Worm (Caenorhabditis elegans) whole organism, L3 larva: Measurements from ENCODE around the gene aat-8.

Experiments
- ZK546.5 ChIP-seq: sonication (generic microtip); optimal IDR thresholded peaks from 2 replicates; lab custom pipeline; 2017; ENCODE audit warnings: missing biosample characterization, missing genetic modification characterization
- jun-1 ChIP-seq: fragments of 150-350 bp; optimal IDR thresholded peaks from 2 replicates; lab custom pipeline; 2014; ENCODE audit warnings: missing biosample characterization, missing genetic modification reagents, missing genetic modification characterization
- lin-15B ChIP-seq: fragments of 150-350 bp; optimal IDR thresholded peaks from 2 replicates; lab custom pipeline; 2014; ENCODE audit warnings: missing biosample characterization, missing genetic modification characterization
- lin-39 ChIP-seq: fragments of 150-350 bp; optimal IDR thresholded peaks from 2 replicates; lab custom pipeline; 2018; ENCODE audit warnings: missing biosample characterization, missing genetic modification reagents, missing genetic modification characterization
- nhr-12 ChIP-seq: fragments of 150-350 bp; optimal IDR thresholded peaks from 2 replicates; lab custom pipeline; 2014; ENCODE audit warnings: missing biosample characterization, missing genetic modification characterization

- TF ChIP-seq nhr-12 (no peak), lin-15B (no peak), lin-39 (tag; lab: Kevin White, UChicago) (no peak), ZK546.5 (no peak), jun-1 (tag; lab: Kevin White, UChicago) (no peak)
These were observed 31.1 kb downstream of the aat-8 start for ce11 chrIV:3833778-3834177.
